Fruit fly (Drosophila melanogaster) whole organism, embryonic: ENCODE measurements around the gene Lamtor5.

Experiments
- Atf3 ChIP-seq: fragments of 200-800 bp; sonication (Bioruptor generic); optimal IDR thresholded peaks from 3 replicates; lab custom pipeline; 2016; ENCODE audit warnings: missing biosample characterization, missing genetic modification characterization
- B-H1 ChIP-seq: fragments of 200-800 bp; sonication (Bioruptor generic); IDR thresholded peaks from 3 replicates; pipeline ENCODE4 v1.3.6; 2022; ENCODE audit warnings: missing biosample characterization, missing genetic modification characterization
- CG10462 ChIP-seq: fragments of 200-800 bp; sonication (Bioruptor generic); optimal IDR thresholded peaks from 2 replicates; lab custom pipeline; 2016; ENCODE audit warnings: missing biosample characterization, missing genetic modification characterization
- CG11560 ChIP-seq: fragments of 200-800 bp; sonication (Bioruptor generic); IDR thresholded peaks from 3 replicates; pipeline ENCODE4 v1.3.6; 2022; ENCODE audit warnings: missing biosample characterization, missing genetic modification characterization
- CG11696 ChIP-seq: fragments of 200-800 bp; sonication (Bioruptor generic); IDR thresholded peaks from 2 replicates; pipeline ENCODE4 v1.3.6; 2022; ENCODE audit warnings: missing biosample characterization, missing genetic modification characterization
- CG12071 ChIP-seq: fragments of 200-800 bp; sonication (Bioruptor generic); optimal IDR thresholded peaks from 3 replicates; lab custom pipeline; 2018; ENCODE audit warnings: missing biosample characterization, mild to moderate bottlenecking, missing genetic modification characterization
- CG14014 ChIP-seq: fragments of 200-800 bp; sonication (Bioruptor generic); IDR thresholded peaks from 2 replicates; pipeline ENCODE4 v1.3.6; 2022; ENCODE audit warnings: missing biosample characterization, missing genetic modification characterization
- CG17912 ChIP-seq: fragments of 200-800 bp; sonication (Bioruptor generic); optimal IDR thresholded peaks from 2 replicates; lab custom pipeline; 2018; ENCODE audit warnings: missing biosample characterization, mild to moderate bottlenecking, missing genetic modification characterization
- CG31224 ChIP-seq: fragments of 200-800 bp; sonication (Bioruptor generic); IDR thresholded peaks from 2 replicates; pipeline ENCODE4 v1.3.6; 2022; ENCODE audit warnings: missing biosample characterization, missing genetic modification characterization
- CG31365 ChIP-seq: fragments of 200-800 bp; sonication (Bioruptor generic); optimal IDR thresholded peaks from 2 replicates; lab custom pipeline; 2018; ENCODE audit warnings: missing biosample characterization, mild to moderate bottlenecking, missing genetic modification characterization
- CG3407 ChIP-seq: fragments of 200-800 bp; sonication (Bioruptor generic); optimal IDR thresholded peaks from 2 replicates; lab custom pipeline; 2018; ENCODE audit warnings: missing biosample characterization, mild to moderate bottlenecking, missing genetic modification characterization
- CG5953 ChIP-seq: fragments of 200-800 bp; sonication (Bioruptor generic); IDR thresholded peaks from 2 replicates; pipeline ENCODE4 v1.3.6; 2022; ENCODE audit warnings: missing biosample characterization, missing genetic modification characterization
- CG6254 ChIP-seq: fragments of 200-800 bp; sonication (Bioruptor generic); optimal IDR thresholded peaks from 3 replicates; lab custom pipeline; 2017; ENCODE audit warnings: mild to moderate bottlenecking, missing biosample characterization, missing genetic modification reagents, missing genetic modification characterization
- CG8290 ChIP-seq, 3 experiments: fragments of 200-800 bp; sonication (Bioruptor generic); optimal IDR thresholded peaks; 2 replicates each; lab custom pipeline; 2016 to 2019; ENCODE audit warnings: missing biosample characterization in 3 of 3, missing genetic modification characterization in 3 of 3, mild to moderate bottlenecking in 2 of 3, moderate library complexity in 1 of 3
- CG9876 ChIP-seq: fragments of 200-800 bp; sonication (Bioruptor generic); optimal IDR thresholded peaks from 2 replicates; lab custom pipeline; 2016; ENCODE audit warnings: missing biosample characterization, missing genetic modification characterization
- CkIIα-i1 ChIP-seq: fragments of 200-800 bp; sonication (Bioruptor generic); IDR thresholded peaks from 2 replicates; pipeline ENCODE4 v1.3.6; 2022; ENCODE audit warnings: missing biosample characterization, missing genetic modification characterization
- Dbx ChIP-seq: fragments of 200-800 bp; sonication (Bioruptor generic); IDR thresholded peaks from 3 replicates; pipeline ENCODE4 v1.3.6; 2022; ENCODE audit warnings: missing biosample characterization, missing genetic modification characterization
- Dek ChIP-seq: fragments of 200-800 bp; sonication (Bioruptor generic); optimal IDR thresholded peaks from 3 replicates; lab custom pipeline; 2019; ENCODE audit warnings: missing biosample characterization, mild to moderate bottlenecking, missing genetic modification characterization, moderate library complexity
- Dp ChIP-seq: fragments of 200-800 bp; sonication (Bioruptor generic); optimal IDR thresholded peaks from 2 replicates; lab custom pipeline; 2018; ENCODE audit warnings: missing biosample characterization, mild to moderate bottlenecking, missing genetic modification characterization, moderate library complexity
- E2f2 ChIP-seq: fragments of 200-800 bp; sonication (Bioruptor generic); IDR thresholded peaks from 2 replicates; pipeline ENCODE4 v1.3.6; 2022; ENCODE audit warnings: missing biosample characterization, missing genetic modification characterization
- GATAe ChIP-seq: fragments of 200-800 bp; sonication (Bioruptor generic); conservative IDR thresholded peaks from 2 replicates; pipeline ENCODE4 v1.3.6; 2022; ENCODE audit warnings: missing biosample characterization, missing genetic modification characterization
- HLH4C ChIP-seq: fragments of 200-800 bp; sonication (Bioruptor generic); IDR thresholded peaks from 3 replicates; pipeline ENCODE4 v1.3.6; 2022; ENCODE audit warnings: missing biosample characterization, missing genetic modification characterization; ENCODE audit not compliant: partially characterized antibody
- Hey ChIP-seq: fragments of 200-800 bp; sonication (Bioruptor generic); optimal IDR thresholded peaks from 3 replicates; lab custom pipeline; 2018; ENCODE audit warnings: missing biosample characterization, mild to moderate bottlenecking, missing genetic modification characterization
- HmgZ ChIP-seq: fragments of 200-800 bp; sonication (Bioruptor generic); optimal IDR thresholded peaks from 2 replicates; lab custom pipeline; 2018; ENCODE audit warnings: missing biosample characterization, mild to moderate bottlenecking, missing genetic modification characterization
- Hr78 ChIP-seq, 2 experiments: fragments of 200-800 bp in 1 of 2; fragments of >200 bp in 1 of 2; sonication (Bioruptor generic) in 1 of 2; optimal IDR thresholded peaks; 2 replicates each; lab custom pipeline; 2017 to 2019; ENCODE audit warnings: missing biosample characterization in 2 of 2, missing genetic modification characterization in 2 of 2, mild to moderate bottlenecking in 1 of 2, moderate library complexity in 1 of 2
- NC2β ChIP-seq: fragments of 200-800 bp; sonication (Bioruptor generic); optimal IDR thresholded peaks from 2 replicates; lab custom pipeline; 2016; ENCODE audit warnings: missing biosample characterization, missing genetic modification characterization
- Nf-YA ChIP-seq: fragments of 200-800 bp; sonication (Bioruptor generic); IDR thresholded peaks from 2 replicates; pipeline ENCODE4 v1.3.6; 2022; ENCODE audit warnings: missing biosample characterization, missing genetic modification characterization
- Opbp ChIP-seq: fragments of 200-800 bp; sonication (Bioruptor generic); IDR thresholded peaks from 3 replicates; pipeline ENCODE4 v1.3.6; 2022; ENCODE audit warnings: missing biosample characterization, missing genetic modification characterization; ENCODE audit not compliant: partially characterized antibody
- Rx ChIP-seq: fragments of 200-800 bp; sonication (Bioruptor generic); IDR thresholded peaks from 2 replicates; pipeline ENCODE4 v1.3.6; 2022; ENCODE audit warnings: missing biosample characterization, missing genetic modification characterization
- Spps ChIP-seq: fragments of 200-800 bp; sonication (Bioruptor generic); optimal IDR thresholded peaks from 2 replicates; lab custom pipeline; 2018; ENCODE audit warnings: missing biosample characterization, mild to moderate bottlenecking, missing genetic modification characterization
- abd-A ChIP-seq: fragments of 200-800 bp; sonication (Bioruptor generic); optimal IDR thresholded peaks from 3 replicates; lab custom pipeline; 2019; ENCODE audit warnings: missing biosample characterization, mild to moderate bottlenecking, missing genetic modification characterization, moderate library complexity
- cas ChIP-seq: fragments of 200-800 bp; sonication (Bioruptor generic); IDR thresholded peaks from 2 replicates; pipeline ENCODE4 v1.3.6; 2022; ENCODE audit warnings: missing biosample characterization, missing genetic modification characterization
- dm ChIP-seq: fragments of 200-800 bp; sonication (Bioruptor generic); optimal IDR thresholded peaks from 3 replicates; lab custom pipeline; 2016; ENCODE audit warnings: missing biosample characterization, missing genetic modification characterization
- ewg ChIP-seq: fragments of 200-800 bp; sonication (Bioruptor generic); optimal IDR thresholded peaks from 3 replicates; lab custom pipeline; 2017; ENCODE audit warnings: mild to moderate bottlenecking, missing biosample characterization, missing genetic modification reagents, missing genetic modification characterization
- gro ChIP-seq: fragments of 200-800 bp; sonication (Bioruptor generic); optimal IDR thresholded peaks from 2 replicates; lab custom pipeline; 2016; ENCODE audit warnings: missing biosample characterization, missing genetic modification characterization
- her ChIP-seq: fragments of 200-800 bp; sonication (Bioruptor generic); optimal IDR thresholded peaks from 2 replicates; lab custom pipeline; 2016; ENCODE audit warnings: missing biosample characterization, missing genetic modification characterization
- lab ChIP-seq: fragments of 200-800 bp; sonication (Bioruptor generic); optimal IDR thresholded peaks from 3 replicates; lab custom pipeline; 2017; ENCODE audit warnings: missing biosample characterization, missing genetic modification characterization, mild to moderate bottlenecking, moderate library complexity, missing genetic modification reagents
- mirr ChIP-seq: fragments of 200-800 bp; sonication (Bioruptor generic); optimal IDR thresholded peaks from 3 replicates; lab custom pipeline; 2018; ENCODE audit warnings: missing biosample characterization, mild to moderate bottlenecking, missing genetic modification characterization
- mld ChIP-seq: fragments of 200-800 bp; sonication (Bioruptor generic); IDR thresholded peaks from 3 replicates; pipeline ENCODE4 v1.3.6; 2022; ENCODE audit warnings: missing biosample characterization, missing genetic modification characterization; ENCODE audit not compliant: partially characterized antibody
- nerfin-1 ChIP-seq: fragments of 200-800 bp; sonication (Bioruptor generic); optimal IDR thresholded peaks from 3 replicates; lab custom pipeline; 2019; ENCODE audit warnings: missing biosample characterization, mild to moderate bottlenecking, missing genetic modification characterization, moderate library complexity
- pb ChIP-seq: fragments of 200-800 bp; sonication (Bioruptor generic); optimal IDR thresholded peaks from 3 replicates; lab custom pipeline; 2016; ENCODE audit warnings: missing biosample characterization, missing genetic modification characterization
- peb ChIP-seq: fragments of 200-800 bp; sonication (Bioruptor generic); IDR thresholded peaks from 2 replicates; pipeline ENCODE4 v1.3.6; 2022; ENCODE audit warnings: missing biosample characterization, missing genetic modification characterization
- pho ChIP-seq: fragments of 200-800 bp; sonication (Bioruptor generic); optimal IDR thresholded peaks from 2 replicates; lab custom pipeline; 2016; ENCODE audit warnings: missing biosample characterization, missing genetic modification characterization
- prd ChIP-seq, 3 experiments: fragments of >200 bp in 2 of 3; fragments of 200-800 bp in 1 of 3; sonication (Bioruptor generic) in 1 of 3; optimal IDR thresholded peaks in 2 of 3; IDR thresholded peaks in 1 of 3; 2 replicates in 2 of 3; 3 replicates in 1 of 3; pipeline versions ENCODE4 v1.3.6 to Lab custom; 2017 to 2022; ENCODE audit warnings: missing biosample characterization in 1 of 3, missing genetic modification characterization in 1 of 3
- salm ChIP-seq: fragments of 200-800 bp; sonication (Bioruptor generic); optimal IDR thresholded peaks from 2 replicates; lab custom pipeline; 2018; ENCODE audit warnings: missing biosample characterization, mild to moderate bottlenecking, missing genetic modification characterization
- sens ChIP-seq: fragments of 200-800 bp; sonication (Bioruptor generic); peaks from one replicate; lab custom pipeline; 2016; ENCODE audit warnings: missing biosample characterization, missing genetic modification characterization
- slou ChIP-seq: fragments of 200-800 bp; sonication (Bioruptor generic); optimal IDR thresholded peaks from 3 replicates; lab custom pipeline; 2016; ENCODE audit warnings: missing biosample characterization, missing genetic modification characterization
- ssp ChIP-seq: fragments of 200-800 bp; sonication (Bioruptor generic); IDR thresholded peaks from 2 replicates; pipeline ENCODE4 v1.3.6; 2022; ENCODE audit warnings: missing biosample characterization, missing genetic modification characterization
- vvl ChIP-seq: fragments of 200-800 bp; sonication (Bioruptor generic); IDR thresholded peaks from 2 replicates; pipeline ENCODE4 v1.3.6; 2022; ENCODE audit warnings: missing biosample characterization, missing genetic modification characterization

The Lamtor5 gene

dm6 chrX:1849914-1850313 is 8.9 kb downstream of the Lamtor5 start (continued):
- TF ChIP-seq Spps (tag; lab: Kevin White, UChicago), result peak; percentile 46
- TF ChIP-seq mld, result no peak
- peak; percentile 53 for TF ChIP-seq CG10462
- TF ChIP-seq Hey (tag; lab: Kevin White, UChicago), result peak; percentile 60
- peak; percentile 90 for TF ChIP-seq CG12071 (GFP tag; lab: Kevin White, UChicago)
- peak; percentile 77 for TF ChIP-seq CG14014 (GFP tag; lab: Robert Waterston, UW)
- TF ChIP-seq CG11560 (tag; lab: Robert Waterston, UW), result 0 out of 3 replicates have a peak, but pooled peaks have one; percentile 58
- TF ChIP-seq HmgZ (tag; lab: Kevin White, UChicago), result peak; percentile 95
- TF ChIP-seq E2f2, result peak; percentile 49; the same call in 1 of the 2 replicates
- TF ChIP-seq pho, result peak; percentile 83
- peak; percentile 60 for TF ChIP-seq slou (GFP tag; lab: Kevin White, UChicago)
- TF ChIP-seq CG5953, result no peak
- TF ChIP-seq HLH4C (GFP tag; lab: Robert Waterston, UW), result no peak
- TF ChIP-seq Dp (GFP tag; lab: Kevin White, UChicago), result no peak
- peak; percentile 30; the same call in 1 of the 2 replicates for TF ChIP-seq CG11696 (GFP tag; lab: Robert Waterston, UW)
- TF ChIP-seq CG17912 (GFP tag; lab: Kevin White, UChicago), result peak; percentile 16
- TF ChIP-seq Atf3, result peak; percentile 36
- TF ChIP-seq ewg (GFP tag; lab: Kevin White, UChicago), result peak; percentile 58
- TF ChIP-seq nerfin-1, result peak; percentile 71
- no peak for TF ChIP-seq CkIIα-i1 (GFP tag; lab: Robert Waterston, UW)
- peak; percentile 43 for TF ChIP-seq ssp (GFP tag; lab: Robert Waterston, UW)
- peak; percentile 35 for TF ChIP-seq CG9876 (GFP tag; lab: Kevin White, UChicago)
- TF ChIP-seq gro, result peak; percentile 96
- peak; percentile 35 for TF ChIP-seq CG6254 (GFP tag; lab: Kevin White, UChicago)
- TF ChIP-seq CG31365 (tag; lab: Kevin White, UChicago), result peak; percentile 76
- peak; percentile 27; the same call in 1 of the 2 replicates for TF ChIP-seq Rx
- TF ChIP-seq B-H1, result peak; percentile 31; the same call in 1 of the 3 replicates
- TF ChIP-seq CG3407 (GFP tag; lab: Kevin White, UChicago), result peak; percentile 46
- TF ChIP-seq prd (optimal IDR thresholded peaks at IDR 0.05; lab: Kevin White, UChicago), result no peak
- peak; percentile 81 for TF ChIP-seq prd (GFP tag; IDR thresholded peaks at IDR 0.05; lab: Robert Waterston, UW)
- no peak for TF ChIP-seq CG8290 (GFP tag; optimal IDR thresholded peaks at IDR 0.05; lab: Kevin White, UChicago)
- TF ChIP-seq CG8290 (tag; optimal IDR thresholded peaks at IDR 0.05; lab: Kevin White, UChicago), result peak in 1 of 2 experiments; percentile 88
- peak; percentile 51 for TF ChIP-seq NC2β (GFP tag; lab: Kevin White, UChicago)
- peak; percentile 58 for TF ChIP-seq her (GFP tag; lab: Kevin White, UChicago)
- peak; percentile 92 for TF ChIP-seq sens
- peak; percentile 80 for TF ChIP-seq CG31224
- peak; percentile 68 for TF ChIP-seq salm (tag; lab: Kevin White, UChicago)
- peak; percentile 37; the same call in 1 of the 2 replicates for TF ChIP-seq peb
- peak; percentile 82 for TF ChIP-seq vvl
- peak; percentile 50; the same call in 1 of the 2 replicates for TF ChIP-seq GATAe
- TF ChIP-seq mirr, result peak; percentile 82
- peak in 1 of 2 experiments; percentile 58 for TF ChIP-seq Hr78 (GFP tag; optimal IDR thresholded peaks at IDR 0.05; lab: Kevin White, UChicago)
- TF ChIP-seq Nf-YA (GFP tag; lab: Robert Waterston, UW), result no peak
- TF ChIP-seq abd-A (tag; lab: Kevin White, UChicago), result peak; percentile 83
- TF ChIP-seq lab, result peak; percentile 97
- TF ChIP-seq Dek, result peak; percentile 92
- peak; percentile 69 for TF ChIP-seq dm
- TF ChIP-seq Dbx, result peak; percentile 85
- TF ChIP-seq cas (GFP tag; lab: Robert Waterston, UW), result peak; percentile 48; the same call in 1 of the 2 replicates
- peak; percentile 23 for TF ChIP-seq pb (GFP tag; lab: Kevin White, UChicago)
- TF ChIP-seq Opbp (GFP tag; lab: Robert Waterston, UW), result no peak
